Worm (Caenorhabditis elegans) whole organism, young adult: Measurements from ENCODE around the gene rad-23.

Source experiments
- B0336.3 ChIP-seq: fragments of 200-800 bp; sonication (Bioruptor generic); IDR thresholded peaks from 2 replicates; pipeline ENCODE4 v1.3.6; 2022; ENCODE audit warnings: missing genetic modification characterization, missing compliant biosample characterization
- C17E4.6 ChIP-seq: fragments of 200-800 bp; sonication (Bioruptor generic); IDR thresholded peaks from 2 replicates; pipeline ENCODE4 v1.3.6; 2022; ENCODE audit warnings: missing genetic modification reagents, missing genetic modification characterization, missing compliant biosample characterization
- D2030.7 ChIP-seq: fragments of 200-800 bp; sonication (Bioruptor generic); IDR thresholded peaks from 2 replicates; pipeline ENCODE4 v1.3.6; 2022; ENCODE audit warnings: missing genetic modification reagents, missing genetic modification characterization, missing compliant biosample characterization
- F23B12.7 ChIP-seq: sonication (generic microtip); optimal IDR thresholded peaks from 2 replicates; lab custom pipeline; 2017; ENCODE audit warnings: missing genetic modification characterization, mild to moderate bottlenecking, missing compliant biosample characterization, antibody characterized with exemption, moderate library complexity; ENCODE audit not compliant: insufficient read depth
- F33H1.4 ChIP-seq: fragments of 200-800 bp; sonication (Bioruptor generic); IDR thresholded peaks from 2 replicates; pipeline ENCODE4 v1.3.6; 2022; ENCODE audit warnings: missing genetic modification reagents, missing genetic modification characterization, missing compliant biosample characterization
- F55B11.4 ChIP-seq: sonication (generic microtip); optimal IDR thresholded peaks from 2 replicates; lab custom pipeline; 2016; ENCODE audit warnings: missing compliant biosample characterization, missing genetic modification characterization, borderline replicate concordance; ENCODE audit not compliant: insufficient read depth
- F57A8.1 ChIP-seq: fragments of 200-800 bp; sonication (Bioruptor generic); optimal IDR thresholded peaks from 2 replicates; lab custom pipeline; 2018; ENCODE audit warnings: mild to moderate bottlenecking, missing genetic modification characterization, moderate library complexity, missing compliant biosample characterization
- K12H6.12 ChIP-seq: fragments of 200-800 bp; sonication (Bioruptor generic); optimal IDR thresholded peaks from 2 replicates; lab custom pipeline; 2018; ENCODE audit warnings: mild to moderate bottlenecking, missing genetic modification characterization, missing compliant biosample characterization
- T07F8.4 ChIP-seq: sonication (generic microtip); optimal IDR thresholded peaks from 2 replicates; lab custom pipeline; 2016; ENCODE audit warnings: mild to moderate bottlenecking, missing genetic modification characterization, moderate library complexity, missing compliant biosample characterization
- T26A5.8 ChIP-seq: sonication (generic microtip); optimal IDR thresholded peaks from 2 replicates; lab custom pipeline; 2016; ENCODE audit warnings: missing genetic modification characterization, missing compliant biosample characterization
- Y53F4B.3 ChIP-seq: fragments of 200-800 bp; sonication (Bioruptor generic); IDR thresholded peaks from 2 replicates; pipeline ENCODE4 v1.3.6; 2022; ENCODE audit warnings: missing genetic modification reagents, missing genetic modification characterization, missing compliant biosample characterization
- Y53G8AR.9 ChIP-seq: fragments of 200-800 bp; sonication (Bioruptor generic); conservative IDR thresholded peaks from 2 replicates; pipeline ENCODE4 v1.3.6; 2022; ENCODE audit warnings: missing genetic modification reagents, missing genetic modification characterization, missing compliant biosample characterization
- Y79H2A.3 ChIP-seq: fragments of 200-800 bp; sonication (Bioruptor generic); conservative IDR thresholded peaks from 2 replicates; pipeline ENCODE4 v1.3.6; 2022; ENCODE audit warnings: missing genetic modification reagents, missing genetic modification characterization, missing compliant biosample characterization
- aptf-2 ChIP-seq: fragments of 200-800 bp; sonication (Bioruptor generic); conservative IDR thresholded peaks from 2 replicates; pipeline ENCODE4 v1.3.6; 2022; ENCODE audit warnings: missing genetic modification reagents, missing genetic modification characterization, missing compliant biosample characterization
- attf-5 ChIP-seq: fragments of 200-800 bp; sonication (Bioruptor generic); optimal IDR thresholded peaks from 2 replicates; lab custom pipeline; 2018; ENCODE audit warnings: mild to moderate bottlenecking, missing genetic modification characterization, missing compliant biosample characterization
- attf-6 ChIP-seq: fragments of 200-800 bp; sonication (Bioruptor generic); IDR thresholded peaks from 2 replicates; pipeline ENCODE4 v1.3.6; 2022; ENCODE audit warnings: missing genetic modification reagents, missing genetic modification characterization, missing compliant biosample characterization
- cebp-2 ChIP-seq: fragments of 200-800 bp; sonication (Bioruptor generic); IDR thresholded peaks from 2 replicates; pipeline ENCODE4 v1.3.6; 2022; ENCODE audit warnings: missing genetic modification characterization, missing compliant biosample characterization
- ceh-100 ChIP-seq: fragments of 200-800 bp; sonication (Bioruptor generic); IDR thresholded peaks from 2 replicates; pipeline ENCODE4 v1.3.6; 2022; ENCODE audit warnings: missing genetic modification reagents, missing genetic modification characterization, missing compliant biosample characterization
- ceh-58 ChIP-seq: fragments of 200-800 bp; sonication (Bioruptor generic); IDR thresholded peaks from 2 replicates; pipeline ENCODE4 v1.3.6; 2022; ENCODE audit warnings: missing genetic modification characterization, missing compliant biosample characterization
- ceh-91 ChIP-seq: fragments of 200-800 bp; sonication (Bioruptor generic); IDR thresholded peaks from 2 replicates; pipeline ENCODE4 v1.3.6; 2022; ENCODE audit warnings: missing genetic modification reagents, missing genetic modification characterization, missing compliant biosample characterization
- die-1 ChIP-seq: sonication (generic microtip); optimal IDR thresholded peaks from 2 replicates; lab custom pipeline; 2016; ENCODE audit warnings: missing genotype, mild to moderate bottlenecking, missing genetic modification characterization, missing compliant biosample characterization
- dox-1 ChIP-seq: fragments of 200-800 bp; sonication (Bioruptor generic); IDR thresholded peaks from 2 replicates; pipeline ENCODE4 v1.3.6; 2022; ENCODE audit warnings: missing genetic modification reagents, missing genetic modification characterization, missing compliant biosample characterization
- dpl-1 ChIP-seq: fragments of 150-350 bp; optimal IDR thresholded peaks from 2 replicates; lab custom pipeline; 2014; ENCODE audit warnings: missing biosample characterization, missing genetic modification reagents, missing genetic modification characterization
- egl-18 ChIP-seq: fragments of 200-800 bp; sonication (Bioruptor generic); IDR thresholded peaks from 2 replicates; pipeline ENCODE4 v1.3.6; 2022; ENCODE audit warnings: missing genetic modification reagents, missing genetic modification characterization, missing compliant biosample characterization
- ekl-4 ChIP-seq: fragments of 200-800 bp; sonication (Bioruptor generic); IDR thresholded peaks from 2 replicates; pipeline ENCODE4 v1.3.6; 2022; ENCODE audit warnings: missing genetic modification reagents, missing genetic modification characterization, missing compliant biosample characterization
- ets-4 ChIP-seq: fragments of 200-800 bp; sonication (Bioruptor generic); optimal IDR thresholded peaks from 2 replicates; lab custom pipeline; 2018; ENCODE audit warnings: mild to moderate bottlenecking, missing genetic modification characterization, missing compliant biosample characterization
- fkh-3 ChIP-seq: sonication (generic microtip); optimal IDR thresholded peaks from 2 replicates; lab custom pipeline; 2016; ENCODE audit warnings: mild to moderate bottlenecking, missing genetic modification characterization, missing compliant biosample characterization
- hsf-1 ChIP-seq: fragments of 200-800 bp; sonication (Bioruptor generic); IDR thresholded peaks from 2 replicates; pipeline ENCODE4 v1.3.6; 2022; ENCODE audit warnings: missing genetic modification reagents, missing genetic modification characterization, missing compliant biosample characterization
- lag-1 ChIP-seq: fragments of 200-800 bp; sonication (Bioruptor generic); IDR thresholded peaks from 2 replicates; pipeline ENCODE4 v1.3.6; 2022; ENCODE audit warnings: missing genetic modification reagents, missing genetic modification characterization, missing compliant biosample characterization
- let-607 ChIP-seq, 2 experiments: fragments of 200-800 bp in 1 of 2; sonication (Bioruptor generic) in 1 of 2; sonication (generic microtip) in 1 of 2; optimal IDR thresholded peaks; 2 replicates each; lab custom pipeline; 2016 to 2018; ENCODE audit warnings: mild to moderate bottlenecking in 2 of 2, missing compliant biosample characterization in 2 of 2, missing genetic modification characterization in 2 of 2, moderate library complexity in 2 of 2, missing genotype in 1 of 2
- lin-35 ChIP-seq, 3 experiments: fragments of 150-350 bp in 2 of 3; sonication (generic microtip) in 1 of 3; optimal IDR thresholded peaks; 2 replicates each; lab custom pipeline; 2014 to 2018; ENCODE audit warnings: missing biosample characterization in 3 of 3, missing genetic modification characterization in 3 of 3, missing genetic modification reagents in 3 of 3
- lin-54 ChIP-seq: fragments of 200-800 bp; sonication (Bioruptor generic); optimal IDR thresholded peaks from 2 replicates; lab custom pipeline; 2018; ENCODE audit warnings: mild to moderate bottlenecking, missing genetic modification characterization, missing compliant biosample characterization
- lir-1 ChIP-seq: fragments of 200-800 bp; sonication (Bioruptor generic); conservative IDR thresholded peaks from 2 replicates; pipeline ENCODE4 v1.3.6; 2022; ENCODE audit warnings: missing genetic modification reagents, missing genetic modification characterization, missing compliant biosample characterization
- madf-8 ChIP-seq: fragments of 200-800 bp; sonication (Bioruptor generic); conservative IDR thresholded peaks from 2 replicates; pipeline ENCODE4 v1.3.6; 2022; ENCODE audit warnings: missing genetic modification reagents, missing genetic modification characterization, missing compliant biosample characterization
- sdz-38 ChIP-seq: sonication (generic microtip); optimal IDR thresholded peaks from 2 replicates; lab custom pipeline; 2016; ENCODE audit warnings: missing genotype, missing genetic modification characterization, missing compliant biosample characterization
- snpc-4 ChIP-seq, 5 experiments: fragments of 150-350 bp in 1 of 5; sonication (generic microtip) in 4 of 5; optimal IDR thresholded peaks; 2 replicates each; lab custom pipeline; 2014 to 2018; ENCODE audit warnings: missing genetic modification characterization in 5 of 5, missing biosample characterization in 3 of 5, antibody characterized with exemption in 2 of 5, mild to moderate bottlenecking in 2 of 5, missing compliant biosample characterization in 2 of 5, missing genotype in 2 of 5, moderate library complexity in 2 of 5, missing genetic modification reagents in 1 of 5
- xnd-1 ChIP-seq: sonication (generic microtip); optimal IDR thresholded peaks from 2 replicates; lab custom pipeline; 2016; ENCODE audit warnings: missing genotype, missing genetic modification reagents, missing genetic modification characterization, missing compliant biosample characterization
- ztf-18 ChIP-seq: sonication (generic microtip); optimal IDR thresholded peaks from 2 replicates; lab custom pipeline; 2016; ENCODE audit warnings: missing genotype, mild to moderate bottlenecking, missing genetic modification characterization, missing compliant biosample characterization
- ztf-22 ChIP-seq: fragments of 200-800 bp; sonication (Bioruptor generic); optimal IDR thresholded peaks from 2 replicates; lab custom pipeline; 2018; ENCODE audit warnings: mild to moderate bottlenecking, missing genetic modification characterization, moderate library complexity, missing compliant biosample characterization
- ztf-25 ChIP-seq: fragments of 200-800 bp; sonication (Bioruptor generic); IDR thresholded peaks from 2 replicates; pipeline ENCODE4 v1.3.6; 2022; ENCODE audit warnings: missing genetic modification reagents, missing genetic modification characterization, missing compliant biosample characterization

The rad-23 gene

ce11 chrII:11634057-11634676 is 18.4 kb downstream of the rad-23 start (continued):
- TF ChIP-seq snpc-4 (GFP tag; optimal IDR thresholded peaks at IDR 0.05; lab: Kevin White, UChicago) (peak; percentile 18), snpc-4 (tag; optimal IDR thresholded peaks at IDR 0.05; lab: Kevin White, UChicago) (peak in 3 of 4 experiments; percentile 63 to 69 (median 68)), ceh-58 (GFP tag; lab: Robert Waterston, UW) (no peak), attf-6 (GFP tag; lab: Robert Waterston, UW) (no peak), egl-18 (no peak), ceh-100 (no peak), madf-8 (no peak), cebp-2 (GFP tag; lab: Robert Waterston, UW) (no peak), Y53F4B.3 (no peak), lin-54 (GFP tag; lab: Kevin White, UChicago) (peak; percentile 50), ets-4 (GFP tag; lab: Kevin White, UChicago) (no peak), ztf-25 (no peak), aptf-2 (GFP tag; lab: Robert Waterston, UW) (no peak), D2030.7 (GFP tag; lab: Robert Waterston, UW) (no peak; the same call in 1 of the 2 replicates), F33H1.4 (GFP tag; lab: Robert Waterston, UW) (peak; percentile 12; the same call in 1 of the 2 replicates), lir-1 (GFP tag; lab: Robert Waterston, UW) (peak; percentile 76), T07F8.4 (tag; lab: Kevin White, UChicago) (no peak), dpl-1 (GFP tag; lab: Kevin White, UChicago) (no peak), sdz-38 (tag; lab: Kevin White, UChicago) (no peak), xnd-1 (tag; lab: Kevin White, UChicago) (no peak), ztf-22 (GFP tag; lab: Kevin White, UChicago) (peak; percentile 67), T26A5.8 (tag; lab: Kevin White, UChicago) (no peak), dox-1 (GFP tag; lab: Robert Waterston, UW) (peak; percentile 91), die-1 (tag; lab: Kevin White, UChicago) (peak; percentile 39), ztf-18 (tag; lab: Kevin White, UChicago) (peak; percentile 50), F55B11.4 (tag; lab: Kevin White, UChicago) (no peak), C17E4.6 (GFP tag; lab: Robert Waterston, UW) (no peak), ekl-4 (GFP tag; lab: Robert Waterston, UW) (peak; percentile 68; the same call in 1 of the 2 replicates), attf-5 (GFP tag; lab: Kevin White, UChicago) (peak; percentile 92), F23B12.7 (tag; lab: Kevin White, UChicago) (no peak), Y79H2A.3 (no peak), F57A8.1 (no peak), hsf-1 (GFP tag; lab: Robert Waterston, UW) (no peak), K12H6.12 (tag; lab: Kevin White, UChicago) (peak; percentile 93), lag-1 (GFP tag; lab: Robert Waterston, UW) (no peak), fkh-3 (no peak), let-607 (tag; optimal IDR thresholded peaks at IDR 0.05; lab: Kevin White, UChicago) (peak; percentile 87 to 89), lin-35 (GFP tag; optimal IDR thresholded peaks at IDR 0.05; lab: Kevin White, UChicago) (peak in 1 of 3 experiments; percentile 50), Y53G8AR.9 (GFP tag; lab: Robert Waterston, UW) (0 out of 2 replicates have a peak, but pooled peaks have one; percentile 47), B0336.3 (GFP tag; lab: Robert Waterston, UW) (peak; percentile 75; the same call in 1 of the 2 replicates), ceh-91 (GFP tag; lab: Robert Waterston, UW) (0 out of 2 replicates have a peak, but pooled peaks have one; percentile 36)
